Fruit fly (Drosophila melanogaster): ENCODE results near the gene CG7742.

Gene CG7742

dm6 chr2L:5251150-5251549 is 36.3 kb upstream of the CG7742 start (continued):
- TF ChIP-seq CG34406 (GFP tag; optimal IDR thresholded peaks at IDR 0.05) (no peak), spab (GFP tag; optimal IDR thresholded peaks at IDR 0.05) (no peak), Eip78C (GFP tag) (peak; percentile 63), dac (GFP tag; optimal IDR thresholded peaks at IDR 0.05) (no peak), esn (GFP tag; optimal IDR thresholded peaks at IDR 0.05) (peak; percentile 28), CG32006 (GFP tag; optimal IDR thresholded peaks at IDR 0.05) (no peak), CG16779 (tag; optimal IDR thresholded peaks at IDR 0.05) (no peak), CG11762 (GFP tag; optimal IDR thresholded peaks at IDR 0.05; ENCODE audit: insufficient read depth) (no peak), salr (GFP tag; optimal IDR thresholded peaks at IDR 0.05) (no peak), CG6854 (GFP tag; optimal IDR thresholded peaks at IDR 0.05) (no peak), CG11294 (GFP tag; IDR thresholded peaks at IDR 0.05) (no peak), CG9139 (GFP tag; optimal IDR thresholded peaks at IDR 0.05) (no peak), Blimp-1 (GFP tag; optimal IDR thresholded peaks at IDR 0.05) (no peak), lz (GFP tag; optimal IDR thresholded peaks at IDR 0.05) (no peak), achi (GFP tag; optimal IDR thresholded peaks at IDR 0.05) (no peak), CG8632 (GFP tag; optimal IDR thresholded peaks at IDR 0.05) (no peak), pdm3 (GFP tag; optimal IDR thresholded peaks at IDR 0.05) (no peak), CG10631 (GFP tag; optimal IDR thresholded peaks at IDR 0.05) (no peak), CG6808 (GFP tag; optimal IDR thresholded peaks at IDR 0.05) (no peak), fd59A (GFP tag; optimal IDR thresholded peaks at IDR 0.05) (no peak), Eip75B (GFP tag; optimal IDR thresholded peaks at IDR 0.05) (no peak), Gug (GFP tag; IDR thresholded peaks at IDR 0.05) (no peak), Lpt (GFP tag; optimal IDR thresholded peaks at IDR 0.05) (no peak), CG6792 (GFP tag; optimal IDR thresholded peaks at IDR 0.05) (no peak), CG15336 (GFP tag; IDR thresholded peaks at IDR 0.05) (no peak), CG6276 (GFP tag; optimal IDR thresholded peaks at IDR 0.05) (no peak), Smox (GFP tag; optimal IDR thresholded peaks at IDR 0.05) (peak; percentile 9), CG1621 (tag; optimal IDR thresholded peaks at IDR 0.05) (no peak), ss (GFP tag; optimal IDR thresholded peaks at IDR 0.05) (no peak), CG11902 (GFP tag; optimal IDR thresholded peaks at IDR 0.05) (no peak), OdsH (GFP tag; optimal IDR thresholded peaks at IDR 0.05) (peak; percentile 2), CG8119 (GFP tag; IDR thresholded peaks at IDR 0.05) (no peak), CG6163 (GFP tag; IDR thresholded peaks at IDR 0.05) (no peak)

DNA sequence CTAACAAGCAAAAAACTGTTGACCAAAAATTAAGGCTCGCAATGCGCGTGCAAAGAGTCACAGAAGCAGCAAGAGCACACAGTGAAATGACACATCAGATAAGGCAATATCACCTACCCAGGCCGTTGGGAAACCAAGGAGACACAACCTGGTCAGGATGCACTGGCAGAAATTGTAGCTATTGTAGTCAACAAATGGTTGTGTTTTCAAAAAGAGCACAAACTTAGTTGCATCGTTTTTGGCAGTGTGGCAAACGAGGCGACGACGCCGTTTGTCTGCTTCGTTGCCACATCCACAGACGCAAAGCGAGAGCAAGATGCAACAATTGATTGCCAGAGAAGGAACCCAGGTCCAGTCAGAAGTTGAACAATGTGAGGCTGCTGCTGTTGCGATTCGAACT is 34.9 kb upstream of the CG7742 start:
- TF ChIP-seq fkh (GFP tag; optimal IDR thresholded peaks at IDR 0.05): no peak
- no peak for TF ChIP-seq CG9139 (GFP tag; optimal IDR thresholded peaks at IDR 0.05)
- peak; percentile 58 for TF ChIP-seq CG10631 (GFP tag; optimal IDR thresholded peaks at IDR 0.05)
- peak; percentile 53 for TF ChIP-seq Ets96B (tag; optimal IDR thresholded peaks at IDR 0.05)
- TF ChIP-seq Eip93F (GFP tag; optimal IDR thresholded peaks at IDR 0.05): no peak
- TF ChIP-seq eg (GFP tag; IDR thresholded peaks at IDR 0.05): peak; percentile 64; the same call in 2 of the 3 replicates
- TF ChIP-seq CG10669 (GFP tag; optimal IDR thresholded peaks at IDR 0.05): peak; percentile 42
- TF ChIP-seq Eip75B (GFP tag; optimal IDR thresholded peaks at IDR 0.05): peak; percentile 61
- peak; percentile 58 for TF ChIP-seq achi (GFP tag; optimal IDR thresholded peaks at IDR 0.05)
- TF ChIP-seq dac (GFP tag; optimal IDR thresholded peaks at IDR 0.05): no peak
- peak; percentile 33 for TF ChIP-seq fd59A (GFP tag; optimal IDR thresholded peaks at IDR 0.05)
- peak; percentile 53 for TF ChIP-seq OdsH (GFP tag; optimal IDR thresholded peaks at IDR 0.05)
- no peak for TF ChIP-seq fd85E (GFP tag; optimal IDR thresholded peaks at IDR 0.05)
- peak; percentile 73 for TF ChIP-seq Smox (GFP tag; optimal IDR thresholded peaks at IDR 0.05)
- peak; percentile 32 for TF ChIP-seq CG1621 (tag; optimal IDR thresholded peaks at IDR 0.05)
- TF ChIP-seq vri (GFP tag; optimal IDR thresholded peaks at IDR 0.05): peak; percentile 93
- TF ChIP-seq CG8632 (GFP tag; optimal IDR thresholded peaks at IDR 0.05): no peak
- peak; percentile 70 for TF ChIP-seq Hr39 (GFP tag; optimal IDR thresholded peaks at IDR 0.05)
- TF ChIP-seq Blimp-1 (GFP tag; optimal IDR thresholded peaks at IDR 0.05): no peak
- TF ChIP-seq Sox15 (GFP tag; optimal IDR thresholded peaks at IDR 0.05): no peak
- TF ChIP-seq Met (GFP tag; optimal IDR thresholded peaks at IDR 0.05): peak; percentile 78
- TF ChIP-seq CG6808 (GFP tag; optimal IDR thresholded peaks at IDR 0.05): peak; percentile 52
- TF ChIP-seq net (GFP tag; optimal IDR thresholded peaks at IDR 0.05): peak; percentile 20
- peak; percentile 84 for TF ChIP-seq Eip78C (GFP tag)
- TF ChIP-seq topi (GFP tag; optimal IDR thresholded peaks at IDR 0.05): peak; percentile 66
- TF ChIP-seq svp (GFP tag): peak; percentile 90
- TF ChIP-seq dsx (GFP tag; optimal IDR thresholded peaks at IDR 0.05; ENCODE audit: poor library complexity, severe bottlenecking): peak; percentile 61
- peak; percentile 84 for TF ChIP-seq CG6163 (GFP tag; IDR thresholded peaks at IDR 0.05)
- TF ChIP-seq Hr38 (GFP tag; optimal IDR thresholded peaks at IDR 0.05): no peak
- peak; percentile 22 for TF ChIP-seq spab (GFP tag; optimal IDR thresholded peaks at IDR 0.05)
- peak; percentile 25 for TF ChIP-seq CG11902 (GFP tag; optimal IDR thresholded peaks at IDR 0.05)
- TF ChIP-seq CG11762 (GFP tag; optimal IDR thresholded peaks at IDR 0.05; ENCODE audit: insufficient read depth): peak; percentile 2
- TF ChIP-seq pdm3 (GFP tag; optimal IDR thresholded peaks at IDR 0.05): peak; percentile 56
- no peak for TF ChIP-seq CG16779 (tag; optimal IDR thresholded peaks at IDR 0.05)

Data from whole organism, prepupa.